Worm (Caenorhabditis elegans) whole organism, L4 larva: ENCODE results near the gene R11.3.

Experiments used
- F37D6.2 ChIP-seq: sonication (generic microtip); optimal IDR thresholded peaks from 2 replicates; lab custom pipeline; 2016; ENCODE audit warnings: mild to moderate bottlenecking, missing genetic modification characterization, missing compliant biosample characterization
- T20F7.1 ChIP-seq: fragments of 200-800 bp; sonication (Bioruptor generic); optimal IDR thresholded peaks from 2 replicates; lab custom pipeline; 2018; ENCODE audit warnings: mild to moderate bottlenecking, missing genetic modification characterization, missing compliant biosample characterization
- Y48G9A.11 ChIP-seq: fragments of 200-800 bp; sonication (Bioruptor generic); IDR thresholded peaks from 2 replicates; pipeline ENCODE4 v1.3.6; 2022; ENCODE audit warnings: missing genetic modification reagents, missing genetic modification characterization, missing compliant biosample characterization
- ZK546.5 ChIP-seq, 2 experiments: sonication (generic microtip); optimal IDR thresholded peaks; 2 replicates each; lab custom pipeline; 2017; ENCODE audit warnings: missing biosample characterization in 2 of 2, missing genetic modification characterization in 2 of 2
- aha-1 ChIP-seq: fragments of 150-350 bp; peaks from one replicate; lab custom pipeline; 2014; ENCODE audit warnings: missing biosample characterization, missing genetic modification characterization
- ama-1 ChIP-seq: fragments of 150-350 bp; optimal IDR thresholded peaks from 2 replicates; lab custom pipeline; 2014; ENCODE audit warnings: inconsistent platforms, mixed read lengths
- arid-1 ChIP-seq: fragments of 200-800 bp; sonication (Bioruptor generic); conservative IDR thresholded peaks from 2 replicates; pipeline ENCODE4 v1.3.6; 2022; ENCODE audit warnings: missing genetic modification reagents, missing genetic modification characterization, missing compliant biosample characterization
- ceh-20 ChIP-seq: fragments of 200-800 bp; sonication (Bioruptor generic); IDR thresholded peaks from 2 replicates; pipeline ENCODE4 v1.3.6; 2022; ENCODE audit warnings: missing genetic modification reagents, missing genetic modification characterization, missing compliant biosample characterization
- ceh-62 ChIP-seq: sonication (generic microtip); optimal IDR thresholded peaks from 2 replicates; lab custom pipeline; 2017; ENCODE audit warnings: missing biosample characterization, missing genetic modification characterization
- ceh-82 ChIP-seq: sonication (generic microtip); optimal IDR thresholded peaks from 2 replicates; lab custom pipeline; 2017; ENCODE audit warnings: missing biosample characterization, missing genetic modification characterization
- daf-16 ChIP-seq, 3 experiments: sonication (generic microtip); optimal IDR thresholded peaks; 2 replicates each; lab custom pipeline; 2016 to 2017; ENCODE audit warnings: missing genetic modification characterization in 3 of 3, missing genetic modification reagents in 3 of 3, mild to moderate bottlenecking in 2 of 3, missing compliant biosample characterization in 2 of 3, missing biosample characterization in 1 of 3, moderate library complexity in 1 of 3
- daf-8 ChIP-seq: fragments of 200-800 bp; sonication (Bioruptor generic); IDR thresholded peaks from 2 replicates; pipeline ENCODE4 v1.3.6; 2022; ENCODE audit warnings: missing genetic modification characterization, missing compliant biosample characterization
- dmd-6 ChIP-seq: fragments of 200-800 bp; sonication (Bioruptor generic); IDR thresholded peaks from 2 replicates; pipeline ENCODE4 v1.3.6; 2022; ENCODE audit warnings: missing genetic modification reagents, missing genetic modification characterization, missing compliant biosample characterization
- dmd-9 ChIP-seq: fragments of 200-800 bp; sonication (Bioruptor generic); IDR thresholded peaks from 2 replicates; pipeline ENCODE4 v1.3.6; 2022; ENCODE audit warnings: missing genetic modification reagents, missing genetic modification characterization, missing compliant biosample characterization
- dpl-1 ChIP-seq: fragments of 150-350 bp; optimal IDR thresholded peaks from 2 replicates; lab custom pipeline; 2014; ENCODE audit warnings: missing biosample characterization, missing genetic modification reagents, missing genetic modification characterization
- dve-1 ChIP-seq: sonication (generic microtip); optimal IDR thresholded peaks from 2 replicates; lab custom pipeline; 2017; ENCODE audit warnings: antibody characterized with exemption, mild to moderate bottlenecking, missing genetic modification characterization, missing compliant biosample characterization; ENCODE audit not compliant: insufficient read depth
- fkh-10 ChIP-seq: fragments of 150-350 bp; optimal IDR thresholded peaks from 2 replicates; lab custom pipeline; 2014; ENCODE audit warnings: missing biosample characterization, missing genetic modification reagents, missing genetic modification characterization
- fos-1 ChIP-seq: fragments of 150-350 bp; optimal IDR thresholded peaks from 2 replicates; lab custom pipeline; 2014; ENCODE audit warnings: missing biosample characterization, missing genetic modification characterization
- gei-8 ChIP-seq: fragments of 200-800 bp; sonication (Bioruptor generic); optimal IDR thresholded peaks from 2 replicates; lab custom pipeline; 2018; ENCODE audit warnings: mild to moderate bottlenecking, missing genetic modification characterization, missing compliant biosample characterization
- hif-1 ChIP-seq, 2 experiments: sonication (generic microtip); optimal IDR thresholded peaks; 2 replicates each; lab custom pipeline; 2016 to 2017; ENCODE audit warnings: missing compliant biosample characterization in 2 of 2, missing genetic modification characterization in 2 of 2, missing genetic modification reagents in 2 of 2, missing genotype in 2 of 2, mild to moderate bottlenecking in 1 of 2
- hlh-11 ChIP-seq: fragments of 200-800 bp; sonication (Bioruptor generic); optimal IDR thresholded peaks from 2 replicates; lab custom pipeline; 2018; ENCODE audit warnings: mild to moderate bottlenecking, missing genetic modification characterization, missing compliant biosample characterization
- hlh-30 ChIP-seq: sonication (generic microtip); optimal IDR thresholded peaks from 2 replicates; lab custom pipeline; 2017; ENCODE audit warnings: antibody characterized with exemption, mild to moderate bottlenecking, missing genetic modification characterization, missing compliant biosample characterization; ENCODE audit not compliant: insufficient read depth
- lim-7 ChIP-seq: fragments of 200-800 bp; sonication (Bioruptor generic); IDR thresholded peaks from 2 replicates; pipeline ENCODE4 v1.3.6; 2022; ENCODE audit warnings: missing genetic modification characterization, missing compliant biosample characterization
- lin-1 ChIP-seq: fragments of 200-800 bp; sonication (Bioruptor generic); IDR thresholded peaks from 2 replicates; pipeline ENCODE4 v1.3.6; 2022; ENCODE audit warnings: missing genetic modification reagents, missing genetic modification characterization, missing compliant biosample characterization
- lin-15B ChIP-seq: fragments of 150-350 bp; sonication (generic microtip); optimal IDR thresholded peaks from 3 replicates; lab custom pipeline; 2014; ENCODE audit warnings: missing biosample characterization, missing genetic modification characterization
- lin-29 ChIP-seq: fragments of 200-800 bp; sonication (Bioruptor generic); IDR thresholded peaks from 2 replicates; pipeline ENCODE4 v1.3.6; 2022; ENCODE audit warnings: missing genetic modification reagents, missing genetic modification characterization, missing compliant biosample characterization
- lin-38 ChIP-seq: fragments of 200-800 bp; sonication (Bioruptor generic); IDR thresholded peaks from 2 replicates; pipeline ENCODE4 v1.3.6; 2022; ENCODE audit warnings: missing genetic modification reagents, missing genetic modification characterization, missing compliant biosample characterization
- lin-39 ChIP-seq: fragments of 150-350 bp; optimal IDR thresholded peaks from 2 replicates; lab custom pipeline; 2014; ENCODE audit warnings: missing biosample characterization, missing genetic modification reagents, missing genetic modification characterization
- madf-5 ChIP-seq, 2 experiments: fragments of 200-800 bp; sonication (Bioruptor generic); IDR thresholded peaks; 2 replicates each; pipeline ENCODE4 v1.3.6; 2022; ENCODE audit warnings: missing compliant biosample characterization in 2 of 2, missing genetic modification characterization in 2 of 2
- mxl-2 ChIP-seq: fragments of 200-800 bp; sonication (Bioruptor generic); conservative IDR thresholded peaks from 2 replicates; pipeline ENCODE4 v1.3.6; 2022; ENCODE audit warnings: missing genetic modification reagents, missing genetic modification characterization, missing compliant biosample characterization
- nhr-10 ChIP-seq: fragments of 150-350 bp; optimal IDR thresholded peaks from 2 replicates; lab custom pipeline; 2014; ENCODE audit warnings: missing biosample characterization, missing genetic modification characterization
- nhr-111 ChIP-seq: fragments of 200-800 bp; sonication (Bioruptor generic); optimal IDR thresholded peaks from 2 replicates; lab custom pipeline; 2018; ENCODE audit warnings: mild to moderate bottlenecking, missing genetic modification characterization, missing compliant biosample characterization
- nhr-25 ChIP-seq: sonication (generic microtip); optimal IDR thresholded peaks from 2 replicates; lab custom pipeline; 2017; ENCODE audit warnings: missing genetic modification characterization, mild to moderate bottlenecking, missing compliant biosample characterization, antibody characterized with exemption, moderate library complexity, borderline replicate concordance; ENCODE audit not compliant: insufficient read depth
- nhr-28 ChIP-seq: fragments of 150-350 bp; optimal IDR thresholded peaks from 2 replicates; lab custom pipeline; 2014; ENCODE audit warnings: missing biosample characterization, missing genetic modification characterization
- nhr-41 ChIP-seq: fragments of 200-800 bp; sonication (Bioruptor generic); IDR thresholded peaks from 2 replicates; pipeline ENCODE4 v1.3.6; 2022; ENCODE audit warnings: missing genetic modification reagents, missing genetic modification characterization, missing compliant biosample characterization
- pqm-1 ChIP-seq: sonication (generic microtip); optimal IDR thresholded peaks from 2 replicates; lab custom pipeline; 2017; ENCODE audit warnings: missing biosample characterization, missing genetic modification characterization
- sdz-12 ChIP-seq: fragments of 200-800 bp; sonication (Bioruptor generic); optimal IDR thresholded peaks from 2 replicates; lab custom pipeline; 2018; ENCODE audit warnings: mild to moderate bottlenecking, missing genetic modification characterization, missing compliant biosample characterization
- tag-97 ChIP-seq: fragments of 200-800 bp; sonication (Bioruptor generic); IDR thresholded peaks from 2 replicates; pipeline ENCODE4 v1.3.6; 2022; ENCODE audit warnings: missing genetic modification characterization, missing compliant biosample characterization
- tra-1 ChIP-seq: fragments of 200-800 bp; sonication (Bioruptor generic); IDR thresholded peaks from 2 replicates; pipeline ENCODE4 v1.3.6; 2022; ENCODE audit warnings: missing genetic modification reagents, missing genetic modification characterization, missing compliant biosample characterization
- unc-39 ChIP-seq: sonication (generic microtip); optimal IDR thresholded peaks from 2 replicates; lab custom pipeline; 2017; ENCODE audit warnings: missing biosample characterization, missing genetic modification characterization
- unc-62 ChIP-seq, 3 experiments: fragments of 150-350 bp in 1 of 3; sonication (generic microtip); optimal IDR thresholded peaks in 2 of 3; peaks in 1 of 3; 1 replicate in 1 of 3; 2 replicates in 2 of 3; lab custom pipeline; 2014 to 2017; ENCODE audit warnings: missing biosample characterization in 3 of 3, missing genetic modification characterization in 3 of 3, missing genetic modification reagents in 3 of 3, missing genotype in 1 of 3
- vab-7 ChIP-seq: fragments of 200-800 bp; sonication (Bioruptor generic); IDR thresholded peaks from 2 replicates; pipeline ENCODE4 v1.3.6; 2022; ENCODE audit warnings: missing genetic modification reagents, missing genetic modification characterization, missing compliant biosample characterization
- zag-1 ChIP-seq: fragments of 150-350 bp; optimal IDR thresholded peaks from 2 replicates; lab custom pipeline; 2014; ENCODE audit warnings: missing biosample characterization, missing genetic modification characterization
- zip-2 ChIP-seq: fragments of 150-350 bp; optimal IDR thresholded peaks from 2 replicates; lab custom pipeline; 2014; ENCODE audit warnings: missing biosample characterization, missing genetic modification characterization

The R11.3 gene

DNA sequence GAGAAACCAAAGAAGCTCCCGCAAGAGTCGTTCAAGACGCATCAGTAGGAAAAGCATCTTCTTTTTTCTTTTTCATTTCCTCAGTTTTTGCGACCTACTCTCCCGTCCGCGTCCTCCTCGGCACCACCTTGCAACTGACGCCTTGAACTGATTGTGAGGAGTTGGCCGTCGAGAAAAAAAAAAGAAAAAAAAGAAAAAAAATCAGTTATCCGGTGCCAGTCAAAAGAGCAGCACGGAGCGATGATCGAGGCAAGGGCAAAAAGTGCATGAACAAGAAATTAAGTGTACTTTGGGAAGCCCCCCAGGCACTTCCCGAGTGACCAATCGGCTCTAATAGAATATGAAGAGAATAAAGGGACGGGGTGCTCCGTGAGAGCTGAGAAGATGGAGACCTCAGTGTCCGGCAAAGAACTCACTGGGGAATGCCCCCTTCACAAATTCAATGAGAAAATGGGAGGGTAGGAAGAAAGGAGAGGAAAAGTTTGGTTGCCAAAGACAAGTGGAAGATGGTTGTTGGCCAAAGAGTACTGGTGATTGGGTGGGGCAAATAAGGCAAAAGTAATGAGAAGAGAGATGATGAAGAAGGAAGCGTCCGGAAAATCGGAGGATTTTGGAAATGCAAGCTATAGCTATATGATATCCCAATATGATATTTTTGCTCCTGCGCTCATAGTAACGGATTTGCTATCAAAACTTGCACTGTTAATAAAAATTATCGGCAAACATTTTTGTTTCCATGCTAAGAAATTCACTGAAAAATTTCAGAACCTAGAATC, 43.6 kb downstream of the R11.3 start (continued):
- no peak for TF ChIP-seq ceh-82 (tag; lab: Kevin White, UChicago)
- no peak for TF ChIP-seq ama-1 (lab: Kevin White, UChicago)
- no peak; the same call in 1 of the 2 replicates for TF ChIP-seq ceh-20 (GFP tag; lab: Robert Waterston, UW)
- TF ChIP-seq lim-7 = 0 out of 2 replicates have a peak, but pooled peaks have one; percentile 5
- TF ChIP-seq dpl-1 (GFP tag; lab: Kevin White, UChicago) = no peak
- TF ChIP-seq zip-2 (tag; lab: Kevin White, UChicago) = no peak
- no peak for TF ChIP-seq nhr-41 (GFP tag; lab: Robert Waterston, UW)
- no peak for TF ChIP-seq ZK546.5 (tag; optimal IDR thresholded peaks at IDR 0.05; lab: Kevin White, UChicago)
- no peak for TF ChIP-seq dmd-9
- peak in 1 of 2 experiments; percentile 50 for TF ChIP-seq hif-1 (tag; optimal IDR thresholded peaks at IDR 0.05; lab: Kevin White, UChicago)
- TF ChIP-seq unc-62 (GFP tag; optimal IDR thresholded peaks at IDR 0.05 in 1 of 2; lab: Kevin White, UChicago) = peak in 1 of 2 experiments; percentile 94
- no peak for TF ChIP-seq unc-62 (tag; optimal IDR thresholded peaks at IDR 0.05; lab: Kevin White, UChicago)
- no peak for TF ChIP-seq ceh-62 (tag; lab: Kevin White, UChicago)
- no peak for TF ChIP-seq tra-1 (GFP tag; lab: Robert Waterston, UW)
- no peak for TF ChIP-seq sdz-12 (GFP tag; lab: Kevin White, UChicago)
- TF ChIP-seq Y48G9A.11 (GFP tag; lab: Robert Waterston, UW) = no peak
- TF ChIP-seq lin-15B (tag; lab: Kevin White, UChicago) = no peak
- TF ChIP-seq lin-38 (GFP tag; lab: Robert Waterston, UW) = no peak
- TF ChIP-seq mxl-2 (GFP tag; lab: Robert Waterston, UW) = no peak
- TF ChIP-seq pqm-1 = no peak
- TF ChIP-seq, all 104 proteins: peak for 10

DNA sequence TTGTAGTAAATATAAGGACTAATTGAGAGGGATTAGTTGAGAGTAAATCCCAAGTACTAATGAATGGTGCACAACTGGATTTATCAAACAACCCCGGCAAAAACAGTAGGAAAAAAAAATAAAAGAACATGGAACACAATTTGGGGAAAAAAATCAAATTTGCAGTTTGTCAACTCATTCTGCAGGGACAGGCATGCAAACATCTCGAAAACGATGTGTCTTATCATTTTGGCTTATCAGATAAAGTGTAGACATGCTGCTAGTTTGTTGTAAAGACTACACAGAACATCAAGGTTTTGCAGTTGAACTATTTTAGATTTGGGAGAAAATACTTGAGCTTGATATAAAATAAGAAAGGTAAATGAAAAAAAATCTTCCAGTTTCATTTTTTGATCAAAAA, 45.3 kb downstream of the R11.3 start:
- TF ChIP-seq pqm-1 = peak; percentile 50
- TF ChIP-seq lin-29 (GFP tag; lab: Robert Waterston, UW) = no peak
- peak; percentile 59 for TF ChIP-seq aha-1 (tag; lab: Kevin White, UChicago)
- TF ChIP-seq nhr-28 (tag; lab: Kevin White, UChicago) = peak; percentile 39
- TF ChIP-seq, all 104 proteins: peak for 3

DNA sequence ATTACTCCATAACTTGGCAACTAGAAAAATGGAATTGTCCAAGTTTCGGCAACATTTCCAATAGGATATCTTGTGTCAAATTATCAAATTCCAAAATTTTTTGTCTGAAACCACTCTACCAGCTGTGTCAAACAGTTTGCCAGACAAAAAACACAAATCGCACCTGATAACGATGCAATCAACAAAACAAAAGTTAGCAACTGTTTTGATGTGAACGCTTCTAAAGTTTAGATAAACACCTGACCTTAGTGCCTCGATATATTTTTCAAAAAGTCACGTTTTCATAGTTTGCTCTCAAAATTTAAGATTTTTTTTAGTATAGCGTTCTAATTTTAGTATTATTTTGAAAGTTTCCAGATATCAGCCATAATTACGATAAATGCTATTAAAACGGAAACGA, 47.7 kb downstream of the R11.3 start:
- TF ChIP-seq daf-16 (GFP tag; optimal IDR thresholded peaks at IDR 0.05; lab: Kevin White, UChicago) = peak in 1 of 2 experiments; percentile 61
- peak; percentile 33 for TF ChIP-seq daf-16 (tag; optimal IDR thresholded peaks at IDR 0.05; lab: Kevin White, UChicago)
- TF ChIP-seq nhr-111 (GFP tag; lab: Kevin White, UChicago) = no peak
- no peak for TF ChIP-seq fkh-10
- TF ChIP-seq dve-1 = no peak
- peak; percentile 8 for TF ChIP-seq hlh-11 (tag; lab: Kevin White, UChicago)
- peak; percentile 9 for TF ChIP-seq hlh-30 (tag; lab: Kevin White, UChicago)
- TF ChIP-seq lin-15B (tag; lab: Kevin White, UChicago) = no peak
- TF ChIP-seq hif-1 (tag; optimal IDR thresholded peaks at IDR 0.05; lab: Kevin White, UChicago) = peak in 1 of 2 experiments; percentile 93

DNA sequence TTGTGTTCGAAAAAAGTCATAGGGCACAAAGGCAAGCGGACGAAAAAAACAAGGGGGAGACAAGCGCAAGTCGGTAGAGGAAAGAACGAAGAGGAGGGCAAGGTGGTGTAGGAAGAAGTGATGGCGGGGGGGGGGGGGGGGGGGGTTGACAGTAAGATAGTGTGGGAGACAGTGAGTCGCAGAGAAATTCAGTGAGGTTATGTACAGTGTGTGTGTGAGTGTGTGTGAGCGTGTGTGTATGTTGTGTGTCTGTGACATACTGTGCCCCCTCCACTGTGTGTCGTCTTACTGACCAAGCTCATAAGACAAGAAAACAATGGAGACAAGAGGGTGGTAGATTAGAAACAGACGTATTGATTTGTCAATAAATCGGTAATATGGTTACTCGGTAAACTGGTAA, 48.9 kb downstream of the R11.3 start:
- TF ChIP-seq vab-7 (GFP tag; lab: Robert Waterston, UW) = no peak
- TF ChIP-seq lin-29 (GFP tag; lab: Robert Waterston, UW) = no peak
- no peak for TF ChIP-seq dmd-9
- TF ChIP-seq tag-97 (GFP tag; lab: Robert Waterston, UW) = no peak
- no peak for TF ChIP-seq zag-1 (tag; lab: Kevin White, UChicago)
- no peak for TF ChIP-seq lin-39 (tag; lab: Kevin White, UChicago)
- no peak for TF ChIP-seq gei-8 (GFP tag; lab: Kevin White, UChicago)
- no peak for TF ChIP-seq ZK546.5 (tag; optimal IDR thresholded peaks at IDR 0.05; lab: Kevin White, UChicago)
- no peak for TF ChIP-seq nhr-10 (tag; lab: Kevin White, UChicago)
- no peak for TF ChIP-seq T20F7.1 (GFP tag; lab: Kevin White, UChicago)
- no peak for TF ChIP-seq F37D6.2 (tag; lab: Kevin White, UChicago)
- TF ChIP-seq nhr-25 (tag; lab: Kevin White, UChicago) = no peak
- no peak for TF ChIP-seq lin-1 (GFP tag; lab: Robert Waterston, UW)
- TF ChIP-seq fos-1 (tag; lab: Kevin White, UChicago) = no peak
- peak; percentile 53 for TF ChIP-seq dmd-6 (GFP tag; lab: Robert Waterston, UW)
- 0 out of 2 replicates have a peak, but pooled peaks have one; percentile 40 for TF ChIP-seq arid-1 (GFP tag; lab: Robert Waterston, UW)
- no peak for TF ChIP-seq madf-5 (GFP tag; IDR thresholded peaks at IDR 0.05; lab: Robert Waterston, UW)
- TF ChIP-seq daf-8 (GFP tag; lab: Robert Waterston, UW) = no peak
- TF ChIP-seq unc-39 = no peak
